Worm (Caenorhabditis elegans): ENCODE data around the gene F12A10.6.

The F12A10.6 gene

ce11 chrII:5449620-5450019 lies 44.7 kb downstream of the F12A10.6 start:
- TF ChIP-seq tbp1 (GFP tag; optimal IDR thresholded peaks at IDR 0.05) (no peak), snpc-3.4 (tag; optimal IDR thresholded peaks at IDR 0.05) (no peak), lir-1 (GFP tag; conservative IDR thresholded peaks at IDR 0.05) (no peak), ztf-6 (GFP tag; IDR thresholded peaks at IDR 0.05) (no peak), ztf-28 (GFP tag; IDR thresholded peaks at IDR 0.05) (no peak), nhr-27 (tag; optimal IDR thresholded peaks at IDR 0.05) (no peak), let-607 (tag; optimal IDR thresholded peaks at IDR 0.05) (no peak), zim-3 (tag; optimal IDR thresholded peaks at IDR 0.05) (no peak), efl-1 (GFP tag; optimal IDR thresholded peaks at IDR 0.05) (no peak), lin-54 (GFP tag; optimal IDR thresholded peaks at IDR 0.05) (no peak), lin-35 (GFP tag; optimal IDR thresholded peaks at IDR 0.05) (no peak), bed-1 (GFP tag; IDR thresholded peaks at IDR 0.05) (no peak), aptf-3 (GFP tag; IDR thresholded peaks at IDR 0.05) (no peak)

- TF ChIP-seq ztf-3 (GFP tag; optimal IDR thresholded peaks at IDR 0.05) = no peak
- no peak for TF ChIP-seq attf-6 (GFP tag; IDR thresholded peaks at IDR 0.05)
- TF ChIP-seq madf-8 (GFP tag; conservative IDR thresholded peaks at IDR 0.05) = no peak
- TF ChIP-seq C17E4.6 (GFP tag; IDR thresholded peaks at IDR 0.05) = no peak
- no peak for TF ChIP-seq nhr-179 (tag; optimal IDR thresholded peaks at IDR 0.05)
- no peak for TF ChIP-seq attf-5 (GFP tag; optimal IDR thresholded peaks at IDR 0.05)
- TF ChIP-seq hmg-1.2 (GFP tag; IDR thresholded peaks at IDR 0.05) = no peak
- TF ChIP-seq hmg-20 (GFP tag; IDR thresholded peaks at IDR 0.05) = no peak
Observed at ce11 chrII:5449219-5449618, 45.1 kb downstream of the F12A10.6 start.

- no peak for TF ChIP-seq F37B4.10 (GFP tag; IDR thresholded peaks at IDR 0.05)
- TF ChIP-seq cebp-2 (GFP tag; IDR thresholded peaks at IDR 0.05) = no peak
- TF ChIP-seq ets-4 (GFP tag; optimal IDR thresholded peaks at IDR 0.05) = no peak
- no peak for TF ChIP-seq F10E7.11 (tag; optimal IDR thresholded peaks at IDR 0.05)
- TF ChIP-seq ceh-40 (GFP tag; IDR thresholded peaks at IDR 0.05) = no peak
- no peak for TF ChIP-seq ztf-18 (tag; optimal IDR thresholded peaks at IDR 0.05)
- TF ChIP-seq F55B11.4 (tag; optimal IDR thresholded peaks at IDR 0.05; ENCODE audit: borderline replicate concordance, insufficient read depth) = no peak
- no peak for TF ChIP-seq nhr-179 (tag; optimal IDR thresholded peaks at IDR 0.05)
- no peak for TF ChIP-seq F22D6.2 (tag; optimal IDR thresholded peaks at IDR 0.05)
- TF ChIP-seq ZK185.1 (tag; optimal IDR thresholded peaks at IDR 0.05; ENCODE audit: poor library complexity, severe bottlenecking) = no peak
- no peak for TF ChIP-seq ztf-6 (GFP tag; IDR thresholded peaks at IDR 0.05)
- no peak for TF ChIP-seq hmg-20 (GFP tag; IDR thresholded peaks at IDR 0.05)
- TF ChIP-seq dox-1 (GFP tag; IDR thresholded peaks at IDR 0.05) = no peak
- no peak for TF ChIP-seq lsl-1 (GFP tag; optimal IDR thresholded peaks at IDR 0.05)
- TF ChIP-seq ceh-79 (tag; optimal IDR thresholded peaks at IDR 0.05) = no peak
- no peak for TF ChIP-seq madf-8 (GFP tag; conservative IDR thresholded peaks at IDR 0.05)
- TF ChIP-seq attf-5 (GFP tag; optimal IDR thresholded peaks at IDR 0.05) = no peak
- TF ChIP-seq mcd-1 (GFP tag; IDR thresholded peaks at IDR 0.05) = no peak
- TF ChIP-seq unc-130 (GFP tag; optimal IDR thresholded peaks at IDR 0.05) = no peak
- TF ChIP-seq F23B12.7 (tag; optimal IDR thresholded peaks at IDR 0.05; ENCODE audit: insufficient read depth) = no peak
Observed at ce11 chrII:5447381-5447780, 46.9 kb downstream of the F12A10.6 start, which contains the start of gene cex-1. Gene cex-1 (plus strand): TSS chrII:5447681.
